Worm (Caenorhabditis elegans): ENCODE data around the gene Y39A3B.7.

The Y39A3B.7 gene

ce11 chrIII:2001210-2001609 is 16.4 kb upstream of the Y39A3B.7 start:
- TF ChIP-seq drap-1 (GFP tag; optimal IDR thresholded peaks at IDR 0.05) (no peak), ceh-43 (GFP tag; optimal IDR thresholded peaks at IDR 0.05) (no peak), unc-62 (GFP tag; optimal IDR thresholded peaks at IDR 0.05) (no peak), ztf-11 (tag; optimal IDR thresholded peaks at IDR 0.05) (no peak), cnd-1 (tag; optimal IDR thresholded peaks at IDR 0.05) (no peak), elt-1 (tag; optimal IDR thresholded peaks at IDR 0.05; ENCODE audit: borderline replicate concordance, insufficient read depth) (no peak), unc-120 (tag; optimal IDR thresholded peaks at IDR 0.05; ENCODE audit: poor library complexity, severe bottlenecking) (no peak), nhr-76 (tag; optimal IDR thresholded peaks at IDR 0.05) (no peak), sem-2 (GFP tag; optimal IDR thresholded peaks at IDR 0.05) (no peak), unc-39 (tag; optimal IDR thresholded peaks at IDR 0.05) (no peak), sptf-1 (tag; optimal IDR thresholded peaks at IDR 0.05) (no peak), nhr-28 (tag; optimal IDR thresholded peaks at IDR 0.05) (no peak)

- TF ChIP-seq nhr-237 (tag; optimal IDR thresholded peaks at IDR 0.05) (no peak), bed-3 (GFP tag; optimal IDR thresholded peaks at IDR 0.05) (no peak), unc-62 (GFP tag; optimal IDR thresholded peaks at IDR 0.05) (no peak), cnd-1 (tag; optimal IDR thresholded peaks at IDR 0.05) (no peak), nhr-28 (tag; optimal IDR thresholded peaks at IDR 0.05) (no peak), pha-4 (tag; optimal IDR thresholded peaks at IDR 0.05) (no peak), nhr-76 (tag; optimal IDR thresholded peaks at IDR 0.05) (no peak), ztf-11 (tag; optimal IDR thresholded peaks at IDR 0.05) (no peak)
These were observed 12.8 kb upstream of the Y39A3B.7 start, which contains the start of gene lgc-42 for ce11 chrIII:1997569-1997968. Gene lgc-42, plus strand, starts transcription at chrIII:1997869.

- TF ChIP-seq sem-2 (GFP tag; optimal IDR thresholded peaks at IDR 0.05) (no peak), M03D4.4 (tag; optimal IDR thresholded peaks at IDR 0.05) (no peak), ceh-43 (GFP tag; optimal IDR thresholded peaks at IDR 0.05) (no peak), nhr-28 (tag; optimal IDR thresholded peaks at IDR 0.05) (no peak), lin-13 (tag; optimal IDR thresholded peaks at IDR 0.05) (no peak), zip-8 (tag; optimal IDR thresholded peaks at IDR 0.05) (no peak), pha-4 (tag; optimal IDR thresholded peaks at IDR 0.05) (no peak), unc-39 (tag; optimal IDR thresholded peaks at IDR 0.05) (no peak), ham-2 (GFP tag; optimal IDR thresholded peaks at IDR 0.05) (no peak), blmp-1 (tag; optimal IDR thresholded peaks at IDR 0.05) (no peak), nhr-237 (tag; optimal IDR thresholded peaks at IDR 0.05) (no peak), lsy-2 (tag; optimal IDR thresholded peaks at IDR 0.05) (no peak), ztf-11 (tag; optimal IDR thresholded peaks at IDR 0.05) (no peak), snpc-4 (tag; optimal IDR thresholded peaks at IDR 0.05) (no peak), nhr-2 (tag; optimal IDR thresholded peaks at IDR 0.05) (no peak), mep-1 (tag; optimal IDR thresholded peaks at IDR 0.05) (no peak), lin-32 (GFP tag; optimal IDR thresholded peaks at IDR 0.05) (no peak)
These were observed 5.2 kb upstream of the Y39A3B.7 start for ce11 chrIII:1989940-1990339.

- TF ChIP-seq ceh-83 (GFP tag; optimal IDR thresholded peaks at IDR 0.05) (no peak), ceh-39 (tag; optimal IDR thresholded peaks at IDR 0.05) (no peak), nhr-76 (tag; optimal IDR thresholded peaks at IDR 0.05) (no peak), mls-2 (tag; optimal IDR thresholded peaks at IDR 0.05) (no peak), drap-1 (GFP tag; optimal IDR thresholded peaks at IDR 0.05) (no peak), M03D4.4 (tag; optimal IDR thresholded peaks at IDR 0.05) (no peak), hlh-1 (tag; optimal IDR thresholded peaks at IDR 0.05) (no peak), unc-39 (tag; optimal IDR thresholded peaks at IDR 0.05) (no peak)
These were observed 2.9 kb upstream of the Y39A3B.7 start, which contains the start of gene Y39A3B.8 for ce11 chrIII:1987693-1988092. Gene Y39A3B.8, plus strand, starts transcription at chrIII:1987993.

- TF ChIP-seq mab-5 (tag; optimal IDR thresholded peaks at IDR 0.05) (no peak), sptf-1 (tag; optimal IDR thresholded peaks at IDR 0.05) (no peak), lin-32 (GFP tag; optimal IDR thresholded peaks at IDR 0.05) (no peak), ces-1 (GFP tag; optimal IDR thresholded peaks at IDR 0.05) (no peak), nhr-76 (tag; optimal IDR thresholded peaks at IDR 0.05) (no peak), drap-1 (GFP tag; optimal IDR thresholded peaks at IDR 0.05) (no peak), mep-1 (tag; optimal IDR thresholded peaks at IDR 0.05) (no peak), ceh-39 (tag; optimal IDR thresholded peaks at IDR 0.05) (no peak), unc-62 (GFP tag; optimal IDR thresholded peaks at IDR 0.05) (no peak)
These were observed 2.0 kb downstream of the Y39A3B.7 start, which contains the start of gene srd-66 for ce11 chrIII:1982597-1983244. Gene srd-66, minus strand, starts transcription at chrIII:1982647.

Measured in whole organism, mixed stage, embryonic.